Fruit fly (Drosophila melanogaster) whole organism, embryonic: Measurements from ENCODE around the gene Sap30.

Experiments used
- Antp ChIP-seq: fragments of 200-800 bp; sonication (Bioruptor generic); optimal IDR thresholded peaks from 3 replicates; lab custom pipeline; 2016; ENCODE audit warnings: missing biosample characterization, missing genetic modification characterization
- CG10147 ChIP-seq: fragments of 200-800 bp; sonication (Bioruptor generic); optimal IDR thresholded peaks from 2 replicates; lab custom pipeline; 2019; ENCODE audit warnings: missing biosample characterization, mild to moderate bottlenecking, missing genetic modification characterization, moderate library complexity
- CG1024 ChIP-seq: fragments of 200-800 bp; sonication (Bioruptor generic); IDR thresholded peaks from 2 replicates; pipeline ENCODE4 v1.3.6; 2022; ENCODE audit warnings: missing biosample characterization, missing genetic modification characterization
- CG13296 ChIP-seq: fragments of 200-800 bp; sonication (Bioruptor generic); optimal IDR thresholded peaks from 3 replicates; lab custom pipeline; 2018; ENCODE audit warnings: missing biosample characterization, mild to moderate bottlenecking, missing genetic modification characterization
- CG14441 ChIP-seq: fragments of 200-800 bp; sonication (Bioruptor generic); IDR thresholded peaks from 2 replicates; pipeline ENCODE4 v1.3.6; 2022; ENCODE audit warnings: missing biosample characterization, missing genetic modification characterization
- CG15479 ChIP-seq: fragments of 200-800 bp; sonication (Bioruptor generic); optimal IDR thresholded peaks from 3 replicates; lab custom pipeline; 2019; ENCODE audit warnings: missing biosample characterization, mild to moderate bottlenecking, missing genetic modification characterization, moderate library complexity
- CG16863 ChIP-seq: fragments of 200-800 bp; sonication (Bioruptor generic); optimal IDR thresholded peaks from 3 replicates; lab custom pipeline; 2016; ENCODE audit warnings: missing biosample characterization, missing genetic modification characterization
- CG17186 ChIP-seq: fragments of 200-800 bp; sonication (Bioruptor generic); optimal IDR thresholded peaks from 3 replicates; lab custom pipeline; 2017; ENCODE audit warnings: missing biosample characterization, missing genetic modification reagents, missing genetic modification characterization
- CG17328 ChIP-seq: fragments of 200-800 bp; sonication (Bioruptor generic); IDR thresholded peaks from 2 replicates; pipeline ENCODE4 v1.3.6; 2022; ENCODE audit warnings: missing biosample characterization, missing genetic modification characterization
- CG17385 ChIP-seq: fragments of 200-800 bp; sonication (Bioruptor generic); optimal IDR thresholded peaks from 3 replicates; lab custom pipeline; 2018; ENCODE audit warnings: missing biosample characterization, mild to moderate bottlenecking, missing genetic modification characterization
- CG1792 ChIP-seq: fragments of 200-800 bp; sonication (Bioruptor generic); optimal IDR thresholded peaks from 2 replicates; lab custom pipeline; 2016; ENCODE audit warnings: missing biosample characterization, missing genetic modification characterization
- CG18476 ChIP-seq: fragments of 200-800 bp; sonication (Bioruptor generic); optimal IDR thresholded peaks from 2 replicates; lab custom pipeline; 2016; ENCODE audit warnings: missing biosample characterization, mild to moderate bottlenecking, missing genetic modification characterization
- CG3847 ChIP-seq: fragments of 200-800 bp; sonication (Bioruptor generic); IDR thresholded peaks from 2 replicates; pipeline ENCODE4 v1.3.6; 2022; ENCODE audit warnings: missing biosample characterization, missing genetic modification characterization
- CG7271 ChIP-seq: fragments of 200-800 bp; sonication (Bioruptor generic); optimal IDR thresholded peaks from 2 replicates; lab custom pipeline; 2018; ENCODE audit warnings: missing biosample characterization, mild to moderate bottlenecking, missing genetic modification characterization, moderate library complexity
- CG7372 ChIP-seq: fragments of 200-800 bp; sonication (Bioruptor generic); IDR thresholded peaks from 2 replicates; pipeline ENCODE4 v1.3.6; 2022; ENCODE audit warnings: missing biosample characterization, missing genetic modification characterization
- CG8359 ChIP-seq: fragments of 200-800 bp; sonication (Bioruptor generic); optimal IDR thresholded peaks from 2 replicates; lab custom pipeline; 2017; ENCODE audit warnings: missing biosample characterization, mild to moderate bottlenecking, missing genetic modification characterization, borderline replicate concordance
- CG8388 ChIP-seq: fragments of 200-800 bp; sonication (Bioruptor generic); optimal IDR thresholded peaks from 2 replicates; lab custom pipeline; 2019; ENCODE audit warnings: missing biosample characterization, mild to moderate bottlenecking, missing genetic modification characterization, moderate library complexity
- CG8765 ChIP-seq: fragments of 200-800 bp; sonication (Bioruptor generic); IDR thresholded peaks from 2 replicates; pipeline ENCODE4 v1.3.6; 2022; ENCODE audit warnings: missing biosample characterization, missing genetic modification characterization
- CG9609 ChIP-seq: fragments of 200-800 bp; sonication (Bioruptor generic); optimal IDR thresholded peaks from 3 replicates; lab custom pipeline; 2016; ENCODE audit warnings: missing biosample characterization, missing genetic modification characterization
- Deaf1 ChIP-seq: fragments of 200-800 bp; optimal IDR thresholded peaks from 3 replicates; lab custom pipeline; 2019; ENCODE audit warnings: missing biosample characterization, mild to moderate bottlenecking, missing genetic modification characterization, moderate library complexity
- Ets65A ChIP-seq: fragments of 200-800 bp; sonication (Bioruptor generic); peaks from one replicate; lab custom pipeline; 2016; ENCODE audit warnings: missing biosample characterization, missing genetic modification characterization
- Gsc ChIP-seq: fragments of 200-800 bp; sonication (Bioruptor generic); IDR thresholded peaks from 2 replicates; pipeline ENCODE4 v1.3.6; 2022; ENCODE audit warnings: missing biosample characterization, missing genetic modification characterization
- H2.0 ChIP-seq: fragments of 200-800 bp; sonication (Bioruptor generic); IDR thresholded peaks from 2 replicates; pipeline ENCODE4 v1.3.6; 2022; ENCODE audit warnings: missing biosample characterization, missing genetic modification characterization
- HHEX ChIP-seq: fragments of 200-800 bp; sonication (Bioruptor generic); optimal IDR thresholded peaks from 3 replicates; lab custom pipeline; 2017; ENCODE audit warnings: missing biosample characterization, mild to moderate bottlenecking, missing genetic modification characterization, missing genetic modification reagents
- HLH3B ChIP-seq: fragments of 200-800 bp; sonication (Bioruptor generic); IDR thresholded peaks from 2 replicates; pipeline ENCODE4 v1.3.6; 2022; ENCODE audit warnings: missing biosample characterization, missing genetic modification characterization
- Hmr ChIP-seq: fragments of 200-800 bp; sonication (Bioruptor generic); optimal IDR thresholded peaks from 3 replicates; lab custom pipeline; 2017; ENCODE audit warnings: mild to moderate bottlenecking, missing biosample characterization, missing genetic modification reagents, missing genetic modification characterization
- Hmx ChIP-seq: fragments of 200-800 bp; sonication (Bioruptor generic); optimal IDR thresholded peaks from 2 replicates; lab custom pipeline; 2016; ENCODE audit warnings: missing biosample characterization, missing genetic modification characterization
- Kr ChIP-seq: fragments of 200-800 bp; sonication (Bioruptor generic); optimal IDR thresholded peaks from 2 replicates; lab custom pipeline; 2017; ENCODE audit warnings: missing biosample characterization, mild to moderate bottlenecking, missing genetic modification characterization
- Lpt ChIP-seq: fragments of >200 bp; optimal IDR thresholded peaks from 2 replicates; lab custom pipeline; 2018; ENCODE audit warnings: missing biosample characterization, missing genetic modification characterization
- Mes4 ChIP-seq: fragments of 200-800 bp; sonication (Bioruptor generic); optimal IDR thresholded peaks from 2 replicates; lab custom pipeline; 2016; ENCODE audit warnings: missing biosample characterization, missing genetic modification characterization
- Mrtf ChIP-seq: fragments of 200-800 bp; sonication (Bioruptor generic); IDR thresholded peaks from 3 replicates; pipeline ENCODE4 v1.3.6; 2022; ENCODE audit warnings: missing biosample characterization, missing genetic modification characterization
- NC2α ChIP-seq: fragments of 200-800 bp; sonication (Bioruptor generic); optimal IDR thresholded peaks from 2 replicates; lab custom pipeline; 2016; ENCODE audit warnings: missing biosample characterization, missing genetic modification characterization
- Nf-YC ChIP-seq: fragments of 200-800 bp; optimal IDR thresholded peaks from 3 replicates; lab custom pipeline; 2019; ENCODE audit warnings: missing biosample characterization, mild to moderate bottlenecking, missing genetic modification characterization, moderate library complexity
- Side ChIP-seq: fragments of 200-800 bp; sonication (Bioruptor generic); optimal IDR thresholded peaks from 2 replicates; lab custom pipeline; 2016; ENCODE audit warnings: missing biosample characterization, missing genetic modification characterization
- Six4 ChIP-seq: fragments of 200-800 bp; sonication (Bioruptor generic); optimal IDR thresholded peaks from 2 replicates; lab custom pipeline; 2016; ENCODE audit warnings: missing biosample characterization, missing genetic modification characterization
- Sox100B ChIP-seq: fragments of 200-800 bp; sonication (Bioruptor generic); optimal IDR thresholded peaks from 3 replicates; lab custom pipeline; 2018; ENCODE audit warnings: missing biosample characterization, mild to moderate bottlenecking, missing genetic modification characterization
- Sox102F ChIP-seq: fragments of 200-800 bp; sonication (Bioruptor generic); optimal IDR thresholded peaks from 2 replicates; lab custom pipeline; 2018; ENCODE audit warnings: missing biosample characterization, mild to moderate bottlenecking, missing genetic modification characterization, moderate library complexity
- bab2 ChIP-seq: fragments of 200-800 bp; sonication (Bioruptor generic); optimal IDR thresholded peaks from 2 replicates; lab custom pipeline; 2016; ENCODE audit warnings: missing biosample characterization, missing genetic modification characterization
- bcd ChIP-seq: fragments of 200-800 bp; sonication (Bioruptor generic); optimal IDR thresholded peaks from 2 replicates; lab custom pipeline; 2017; ENCODE audit warnings: missing biosample characterization, mild to moderate bottlenecking, missing genetic modification characterization
- crp ChIP-seq, 2 experiments: fragments of 200-800 bp; sonication (Bioruptor generic); optimal IDR thresholded peaks; 2 replicates in 1 of 2; 3 replicates in 1 of 2; lab custom pipeline; 2017; ENCODE audit warnings: missing biosample characterization in 2 of 2, missing genetic modification characterization in 2 of 2, mild to moderate bottlenecking in 1 of 2, moderate library complexity in 1 of 2
- dysf ChIP-seq: fragments of 200-800 bp; sonication (Bioruptor generic); IDR thresholded peaks from 3 replicates; pipeline ENCODE4 v1.3.6; 2022; ENCODE audit warnings: missing biosample characterization, missing genetic modification characterization
- jigr1 ChIP-seq: fragments of 200-800 bp; sonication (Bioruptor generic); IDR thresholded peaks from 3 replicates; pipeline ENCODE4 v1.3.6; 2022; ENCODE audit warnings: missing biosample characterization, missing genetic modification characterization
- ken ChIP-seq: fragments of 200-800 bp; sonication (Bioruptor generic); IDR thresholded peaks from 3 replicates; pipeline ENCODE4 v1.3.6; 2022; ENCODE audit warnings: missing biosample characterization, missing genetic modification characterization
- nerfin-1 ChIP-seq: fragments of 200-800 bp; sonication (Bioruptor generic); optimal IDR thresholded peaks from 3 replicates; lab custom pipeline; 2019; ENCODE audit warnings: missing biosample characterization, mild to moderate bottlenecking, missing genetic modification characterization, moderate library complexity
- prd ChIP-seq, 3 experiments: fragments of >200 bp in 2 of 3; fragments of 200-800 bp in 1 of 3; sonication (Bioruptor generic) in 1 of 3; optimal IDR thresholded peaks in 2 of 3; IDR thresholded peaks in 1 of 3; 2 replicates in 2 of 3; 3 replicates in 1 of 3; pipeline versions ENCODE4 v1.3.6 to Lab custom; 2017 to 2022; ENCODE audit warnings: missing biosample characterization in 1 of 3, missing genetic modification characterization in 1 of 3
- sima ChIP-seq: fragments of 200-800 bp; sonication (Bioruptor generic); optimal IDR thresholded peaks from 2 replicates; lab custom pipeline; 2016; ENCODE audit warnings: missing biosample characterization, missing genetic modification characterization
- so ChIP-seq: fragments of 200-800 bp; sonication (Bioruptor generic); IDR thresholded peaks from 3 replicates; pipeline ENCODE4 v1.3.6; 2022; ENCODE audit warnings: missing biosample characterization, missing genetic modification characterization
- tna ChIP-seq: fragments of 200-800 bp; sonication (Bioruptor generic); IDR thresholded peaks from 2 replicates; pipeline ENCODE4 v1.3.6; 2022; ENCODE audit warnings: missing biosample characterization, missing genetic modification characterization; ENCODE audit not compliant: partially characterized antibody
- tx ChIP-seq: fragments of 200-800 bp; sonication (Bioruptor generic); optimal IDR thresholded peaks from 2 replicates; lab custom pipeline; 2016; ENCODE audit warnings: missing biosample characterization, missing genetic modification characterization
- wek ChIP-seq: fragments of 200-800 bp; sonication (Bioruptor generic); optimal IDR thresholded peaks from 3 replicates; lab custom pipeline; 2018; ENCODE audit warnings: missing biosample characterization, mild to moderate bottlenecking, missing genetic modification characterization, moderate library complexity

The Sap30 gene

dm6 chrX:16833097-16833496, 46.0 kb downstream of the Sap30 start:
- TF ChIP-seq CG8388 (GFP tag; lab: Kevin White, UChicago) (peak; percentile 81), Sox102F (GFP tag; lab: Kevin White, UChicago) (peak; percentile 87), Lpt (no peak), CG17385 (GFP tag; lab: Kevin White, UChicago) (peak; percentile 70), Sox100B (GFP tag; lab: Kevin White, UChicago) (peak; percentile 70), Gsc (GFP tag; lab: Robert Waterston, UW) (peak; percentile 36; the same call in 1 of the 2 replicates), CG1792 (GFP tag; lab: Kevin White, UChicago) (peak; percentile 55), jigr1 (GFP tag; lab: Robert Waterston, UW) (peak; percentile 55; the same call in 1 of the 3 replicates), NC2α (GFP tag; lab: Kevin White, UChicago) (no peak), ken (GFP tag; lab: Robert Waterston, UW) (peak; percentile 83), HHEX (GFP tag; lab: Kevin White, UChicago) (peak; percentile 64), prd (optimal IDR thresholded peaks at IDR 0.05; lab: Kevin White, UChicago) (no peak), prd (GFP tag; IDR thresholded peaks at IDR 0.05; lab: Robert Waterston, UW) (peak; percentile 77), CG17328 (GFP tag; lab: Robert Waterston, UW) (peak; percentile 88), so (GFP tag; lab: Robert Waterston, UW) (peak; percentile 82; the same call in 2 of the 3 replicates), Antp (peak; percentile 68), Mes4 (GFP tag; lab: Kevin White, UChicago) (peak; percentile 69), tx (peak; percentile 55), tna (no peak), sima (GFP tag; lab: Kevin White, UChicago) (no peak), wek (GFP tag; lab: Kevin White, UChicago) (peak; percentile 40), CG10147 (peak; percentile 34), CG8765 (GFP tag; lab: Robert Waterston, UW) (peak; percentile 34; the same call in 1 of the 2 replicates), H2.0 (GFP tag; lab: Robert Waterston, UW) (peak; percentile 62), HLH3B (GFP tag; lab: Robert Waterston, UW) (peak; percentile 81), CG14441 (GFP tag; lab: Robert Waterston, UW) (peak; percentile 70), Six4 (peak; percentile 57), crp (GFP tag; optimal IDR thresholded peaks at IDR 0.05; lab: Kevin White, UChicago) (peak in 1 of 2 experiments; percentile 13), bab2 (GFP tag; lab: Kevin White, UChicago) (peak; percentile 62), CG7271 (peak; percentile 14), CG13296 (GFP tag; lab: Kevin White, UChicago) (peak; percentile 36), CG7372 (GFP tag; lab: Robert Waterston, UW) (0 out of 2 replicates have a peak, but pooled peaks have one; percentile 24), dysf (GFP tag; lab: Robert Waterston, UW) (peak; percentile 81), bcd (peak; percentile 71), Kr (GFP tag; lab: Kevin White, UChicago) (no peak), CG9609 (peak; percentile 48), CG18476 (GFP tag; lab: Kevin White, UChicago) (peak; percentile 60), Ets65A (GFP tag; lab: Kevin White, UChicago) (peak; percentile 80), Mrtf (peak; percentile 67), CG16863 (GFP tag; lab: Kevin White, UChicago) (peak; percentile 62), Deaf1 (tag; lab: Kevin White, UChicago) (peak; percentile 28), Hmx (GFP tag; lab: Kevin White, UChicago) (no peak), CG1024 (GFP tag; lab: Robert Waterston, UW) (peak; percentile 61), CG3847 (GFP tag; lab: Robert Waterston, UW) (peak; percentile 55), Nf-YC (tag; lab: Kevin White, UChicago) (peak; percentile 31), Hmr (peak; percentile 42), nerfin-1 (tag; lab: Kevin White, UChicago) (peak; percentile 62), CG8359 (peak; percentile 25), Side (GFP tag; lab: Kevin White, UChicago) (peak; percentile 50), CG15479 (GFP tag; lab: Kevin White, UChicago) (no peak), CG17186 (GFP tag; lab: Kevin White, UChicago) (no peak)
